Fruit fly (Drosophila melanogaster): Measurements from ENCODE around the gene bip1.
A peak's percentile ranks its signal among the peaks of the same experiment; 100 is the strongest.

The bip1 gene

DNA sequence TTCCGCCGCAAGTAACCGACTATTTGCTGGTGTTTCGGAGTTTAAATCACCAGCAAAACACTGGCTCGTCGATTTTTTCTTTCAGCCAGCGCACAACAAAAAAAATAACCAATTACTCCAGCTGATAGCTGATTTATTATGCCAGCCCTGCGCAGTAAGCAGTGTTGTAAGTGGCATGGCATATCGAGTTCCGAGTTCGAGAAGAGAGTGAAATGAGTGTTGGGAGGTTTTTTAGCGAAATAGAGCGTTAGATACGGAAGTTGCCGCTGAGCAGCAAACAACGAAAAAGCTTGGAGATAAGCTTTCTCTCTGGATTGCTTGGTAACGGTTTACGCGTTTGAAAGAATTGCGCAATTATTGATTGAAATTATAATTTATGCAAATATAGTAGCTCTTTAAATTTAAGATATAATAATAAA lies 33.1 kb upstream of the bip1 start, which contains the start of gene CG7565 (continued):
- TF ChIP-seq oc (tag; optimal IDR thresholded peaks at IDR 0.05) (peak; percentile 23), ab (GFP tag; optimal IDR thresholded peaks at IDR 0.05) (no peak), CG4328 (GFP tag; optimal IDR thresholded peaks at IDR 0.05) (peak; percentile 40), CG10543 (GFP tag; optimal IDR thresholded peaks at IDR 0.05) (peak; percentile 32), Bdp1 (GFP tag; optimal IDR thresholded peaks at IDR 0.05) (no peak), CG10321 (GFP tag; IDR thresholded peaks at IDR 0.05) (no peak), PHDP (tag; optimal IDR thresholded peaks at IDR 0.05) (peak; percentile 30), Fer2 (tag; optimal IDR thresholded peaks at IDR 0.05) (no peak), B-H1 (GFP tag; IDR thresholded peaks at IDR 0.05) (no peak), CG34376 (GFP tag; optimal IDR thresholded peaks at IDR 0.05) (peak; percentile 73), CHES-1-like (GFP tag; optimal IDR thresholded peaks at IDR 0.05) (peak; percentile 61), Dad (GFP tag; optimal IDR thresholded peaks at IDR 0.05) (peak; percentile 26), CG17829 (tag; optimal IDR thresholded peaks at IDR 0.05) (peak; percentile 42), Opbp (GFP tag; IDR thresholded peaks at IDR 0.05; ENCODE audit: partially characterized antibody) (peak; percentile 56; the same call in 2 of the 3 replicates), Hand (GFP tag; optimal IDR thresholded peaks at IDR 0.05) (peak; percentile 62), sob (GFP tag; IDR thresholded peaks at IDR 0.05) (peak; percentile 58; the same call in 1 of the 2 replicates), wdn (GFP tag; IDR thresholded peaks at IDR 0.05) (0 out of 2 replicates have a peak, but pooled peaks have one; percentile 15), lbe (GFP tag; optimal IDR thresholded peaks at IDR 0.05) (peak; percentile 21), Six4 (GFP tag; optimal IDR thresholded peaks at IDR 0.05) (no peak), B-H2 (GFP tag; optimal IDR thresholded peaks at IDR 0.05) (peak; percentile 84), lilli (GFP tag; optimal IDR thresholded peaks at IDR 0.05) (peak; percentile 60), nerfin-2 (GFP tag; IDR thresholded peaks at IDR 0.05; ENCODE audit: partially characterized antibody) (no peak), ato (GFP tag; IDR thresholded peaks at IDR 0.05; ENCODE audit: partially characterized antibody) (no peak), shn (GFP tag; optimal IDR thresholded peaks at IDR 0.05) (no peak), CG10274 (GFP tag; optimal IDR thresholded peaks at IDR 0.05) (no peak), ewg (GFP tag; optimal IDR thresholded peaks at IDR 0.05) (peak; percentile 96), chm (GFP tag; IDR thresholded peaks at IDR 0.05) (peak; percentile 75), Hsf (GFP tag; optimal IDR thresholded peaks at IDR 0.05) (peak; percentile 44), CG2678 (tag; optimal IDR thresholded peaks at IDR 0.05) (peak; percentile 41), al (GFP tag; IDR thresholded peaks at IDR 0.05) (no peak), zf30C (GFP tag; optimal IDR thresholded peaks at IDR 0.05) (no peak), Chrac-16 (GFP tag; optimal IDR thresholded peaks at IDR 0.05) (no peak), Sry-δ (GFP tag; optimal IDR thresholded peaks at IDR 0.05) (peak; percentile 64), slp2 (GFP tag; optimal IDR thresholded peaks at IDR 0.05) (no peak), Hmx (GFP tag; optimal IDR thresholded peaks at IDR 0.05) (no peak), bsh (GFP tag; optimal IDR thresholded peaks at IDR 0.05) (peak in 1 of 2 experiments; percentile 20), H15 (GFP tag; IDR thresholded peaks at IDR 0.05) (peak; percentile 49; the same call in 1 of the 3 replicates), CG3995 (GFP tag; optimal IDR thresholded peaks at IDR 0.05) (peak; percentile 19), tx (GFP tag; optimal IDR thresholded peaks at IDR 0.05) (peak; percentile 33), wek (GFP tag; optimal IDR thresholded peaks at IDR 0.05) (peak; percentile 60), cad (GFP tag; optimal IDR thresholded peaks at IDR 0.05) (no peak), mld (GFP tag; IDR thresholded peaks at IDR 0.05; ENCODE audit: partially characterized antibody) (no peak), CG4282 (GFP tag; optimal IDR thresholded peaks at IDR 0.05) (peak; percentile 21), CG9876 (GFP tag; optimal IDR thresholded peaks at IDR 0.05) (no peak), Gug (GFP tag; IDR thresholded peaks at IDR 0.05) (peak; percentile 12; the same call in 1 of the 4 replicates), fd102C (GFP tag; optimal IDR thresholded peaks at IDR 0.05) (no peak), CG7839 (tag; optimal IDR thresholded peaks at IDR 0.05) (no peak), CG8765 (GFP tag; IDR thresholded peaks at IDR 0.05) (no peak), CG8944 (GFP tag; optimal IDR thresholded peaks at IDR 0.05) (no peak), abd-A (tag; optimal IDR thresholded peaks at IDR 0.05) (peak; percentile 75), D19A (tag; optimal IDR thresholded peaks at IDR 0.05) (peak; percentile 22)
